Fruit fly (Drosophila melanogaster) whole organism, embryonic: ENCODE measurements around the gene CG8097.

Experiments
- Aef1 ChIP-seq: fragments of 200-800 bp; sonication (Bioruptor generic); IDR thresholded peaks from 3 replicates; pipeline ENCODE4 v1.3.6; 2022; ENCODE audit warnings: missing biosample characterization, missing genetic modification characterization
- CG12299 ChIP-seq: fragments of 200-800 bp; sonication (Bioruptor generic); optimal IDR thresholded peaks from 2 replicates; lab custom pipeline; 2018; ENCODE audit warnings: missing biosample characterization, mild to moderate bottlenecking, missing genetic modification characterization
- CG16779 ChIP-seq: fragments of 200-800 bp; sonication (Bioruptor generic); IDR thresholded peaks from 2 replicates; pipeline ENCODE4 v1.3.6; 2022; ENCODE audit warnings: missing biosample characterization, missing genetic modification characterization
- CG16813 ChIP-seq: fragments of 200-800 bp; sonication (Bioruptor generic); IDR thresholded peaks from 3 replicates; pipeline ENCODE4 v1.3.6; 2022; ENCODE audit warnings: missing biosample characterization, missing genetic modification characterization; ENCODE audit not compliant: partially characterized antibody
- CG18599 ChIP-seq: fragments of 200-800 bp; sonication (Bioruptor generic); optimal IDR thresholded peaks from 3 replicates; lab custom pipeline; 2017; ENCODE audit warnings: missing biosample characterization, missing genetic modification characterization, mild to moderate bottlenecking, moderate library complexity, missing genetic modification reagents
- CG2116 ChIP-seq: fragments of 200-800 bp; sonication (Bioruptor generic); optimal IDR thresholded peaks from 3 replicates; lab custom pipeline; 2018; ENCODE audit warnings: missing biosample characterization, mild to moderate bottlenecking, missing genetic modification characterization
- CG2678 ChIP-seq: fragments of 200-800 bp; sonication (Bioruptor generic); optimal IDR thresholded peaks from 3 replicates; lab custom pipeline; 2019; ENCODE audit warnings: missing biosample characterization, mild to moderate bottlenecking, missing genetic modification characterization, moderate library complexity
- CG30403 ChIP-seq: fragments of 200-800 bp; sonication (Bioruptor generic); optimal IDR thresholded peaks from 3 replicates; lab custom pipeline; 2016; ENCODE audit warnings: missing biosample characterization, missing genetic modification characterization
- CG34224 ChIP-seq: fragments of 200-800 bp; sonication (Bioruptor generic); IDR thresholded peaks from 3 replicates; pipeline ENCODE4 v1.3.6; 2022; ENCODE audit warnings: missing biosample characterization, missing genetic modification characterization; ENCODE audit not compliant: partially characterized antibody
- CG34376 ChIP-seq: fragments of 200-800 bp; sonication (Bioruptor generic); optimal IDR thresholded peaks from 2 replicates; lab custom pipeline; 2018; ENCODE audit warnings: missing biosample characterization, mild to moderate bottlenecking, missing genetic modification characterization
- CG43689 ChIP-seq: fragments of 200-800 bp; sonication (Bioruptor generic); IDR thresholded peaks from 2 replicates; pipeline ENCODE4 v1.3.6; 2022; ENCODE audit warnings: missing biosample characterization, missing genetic modification characterization
- CG4820 ChIP-seq: fragments of 200-800 bp; sonication (Bioruptor generic); optimal IDR thresholded peaks from 3 replicates; lab custom pipeline; 2016; ENCODE audit warnings: missing biosample characterization, missing genetic modification characterization
- CG6683 ChIP-seq: fragments of 200-800 bp; sonication (Bioruptor generic); optimal IDR thresholded peaks from 2 replicates; lab custom pipeline; 2017; ENCODE audit warnings: missing biosample characterization, mild to moderate bottlenecking, missing genetic modification characterization, missing genetic modification reagents
- CG7786 ChIP-seq: fragments of 200-800 bp; sonication (Bioruptor generic); optimal IDR thresholded peaks from 2 replicates; lab custom pipeline; 2016; ENCODE audit warnings: missing biosample characterization, missing genetic modification characterization
- CG8765 ChIP-seq: fragments of 200-800 bp; sonication (Bioruptor generic); IDR thresholded peaks from 2 replicates; pipeline ENCODE4 v1.3.6; 2022; ENCODE audit warnings: missing biosample characterization, missing genetic modification characterization
- Camta ChIP-seq: fragments of 200-800 bp; sonication (Bioruptor generic); optimal IDR thresholded peaks from 2 replicates; lab custom pipeline; 2016; ENCODE audit warnings: missing biosample characterization, missing genetic modification characterization
- Dek ChIP-seq: fragments of 200-800 bp; sonication (Bioruptor generic); optimal IDR thresholded peaks from 3 replicates; lab custom pipeline; 2019; ENCODE audit warnings: missing biosample characterization, mild to moderate bottlenecking, missing genetic modification characterization, moderate library complexity
- Dfd ChIP-seq, 2 experiments: fragments of >200 bp; optimal IDR thresholded peaks; 2 replicates each; lab custom pipeline; 2017; ENCODE audit warnings: missing biosample characterization in 2 of 2, missing genetic modification characterization in 2 of 2
- Drgx ChIP-seq: fragments of 200-800 bp; sonication (Bioruptor generic); IDR thresholded peaks from 2 replicates; pipeline ENCODE4 v1.3.6; 2022; ENCODE audit warnings: missing biosample characterization, missing genetic modification characterization
- Eip74EF ChIP-seq, 2 experiments: fragments of 200-800 bp in 1 of 2; fragments of >200 bp in 1 of 2; sonication (Bioruptor generic) in 1 of 2; optimal IDR thresholded peaks; 2 replicates each; lab custom pipeline; 2017 to 2019; ENCODE audit warnings: missing biosample characterization in 2 of 2, missing genetic modification characterization in 2 of 2, mild to moderate bottlenecking in 1 of 2, moderate library complexity in 1 of 2
- GATAe ChIP-seq: fragments of 200-800 bp; sonication (Bioruptor generic); conservative IDR thresholded peaks from 2 replicates; pipeline ENCODE4 v1.3.6; 2022; ENCODE audit warnings: missing biosample characterization, missing genetic modification characterization
- Gug ChIP-seq: fragments of 200-800 bp; sonication (Bioruptor generic); IDR thresholded peaks from 4 replicates; pipeline ENCODE4 v1.3.6; 2022; ENCODE audit warnings: missing biosample characterization, missing genetic modification characterization
- Hand ChIP-seq: fragments of 200-800 bp; sonication (Bioruptor generic); optimal IDR thresholded peaks from 2 replicates; lab custom pipeline; 2017; ENCODE audit warnings: mild to moderate bottlenecking, missing biosample characterization, missing genetic modification reagents, missing genetic modification characterization
- HmgZ ChIP-seq: fragments of 200-800 bp; sonication (Bioruptor generic); optimal IDR thresholded peaks from 2 replicates; lab custom pipeline; 2018; ENCODE audit warnings: missing biosample characterization, mild to moderate bottlenecking, missing genetic modification characterization
- Hr39 ChIP-seq: fragments of >200 bp; optimal IDR thresholded peaks from 2 replicates; lab custom pipeline; 2017
- Kr ChIP-seq: fragments of 200-800 bp; sonication (Bioruptor generic); optimal IDR thresholded peaks from 2 replicates; lab custom pipeline; 2017; ENCODE audit warnings: missing biosample characterization, mild to moderate bottlenecking, missing genetic modification characterization
- Myb ChIP-seq: fragments of 200-800 bp; sonication (Bioruptor generic); optimal IDR thresholded peaks from 2 replicates; lab custom pipeline; 2016; ENCODE audit warnings: missing biosample characterization, missing genetic modification characterization
- Nf-YB ChIP-seq: fragments of 200-800 bp; sonication (Bioruptor generic); optimal IDR thresholded peaks from 3 replicates; lab custom pipeline; 2019; ENCODE audit warnings: missing biosample characterization, mild to moderate bottlenecking, missing genetic modification characterization, moderate library complexity
- Six4 ChIP-seq: fragments of 200-800 bp; sonication (Bioruptor generic); optimal IDR thresholded peaks from 2 replicates; lab custom pipeline; 2016; ENCODE audit warnings: missing biosample characterization, missing genetic modification characterization
- Tbp ChIP-seq: fragments of >200 bp; optimal IDR thresholded peaks from 2 replicates; lab custom pipeline; 2018; ENCODE audit warnings: missing biosample characterization, missing genetic modification characterization
- Trl ChIP-seq, 3 experiments: fragments of >200 bp in 2 of 3; fragments of 200-800 bp in 1 of 3; sonication (Bioruptor generic) in 1 of 3; optimal IDR thresholded peaks; 2 replicates in 1 of 3; 3 replicates in 2 of 3; lab custom pipeline; 2016 to 2017; ENCODE audit warnings: missing biosample characterization in 1 of 3, missing genetic modification characterization in 1 of 3
- Vsx1 ChIP-seq: fragments of 200-800 bp; sonication (Bioruptor generic); optimal IDR thresholded peaks from 2 replicates; lab custom pipeline; 2017; ENCODE audit warnings: missing biosample characterization, mild to moderate bottlenecking, missing genetic modification characterization, missing genetic modification reagents
- ara ChIP-seq: fragments of 200-800 bp; sonication (Bioruptor generic); IDR thresholded peaks from 2 replicates; pipeline ENCODE4 v1.3.6; 2022; ENCODE audit warnings: missing biosample characterization, missing genetic modification characterization
- bbx ChIP-seq: fragments of 200-800 bp; sonication (Bioruptor generic); IDR thresholded peaks from 2 replicates; pipeline ENCODE4 v1.3.6; 2022; ENCODE audit warnings: missing biosample characterization, missing genetic modification characterization; ENCODE audit not compliant: partially characterized antibody
- dati ChIP-seq: fragments of 200-800 bp; sonication (Bioruptor generic); IDR thresholded peaks from 2 replicates; pipeline ENCODE4 v1.3.6; 2022; ENCODE audit warnings: missing biosample characterization, missing genetic modification characterization
- dimm ChIP-seq: fragments of 200-800 bp; sonication (Bioruptor generic); IDR thresholded peaks from 2 replicates; pipeline ENCODE4 v1.3.6; 2022; ENCODE audit warnings: missing biosample characterization, missing genetic modification characterization
- fd64A ChIP-seq: fragments of 200-800 bp; sonication (Bioruptor generic); optimal IDR thresholded peaks from 3 replicates; lab custom pipeline; 2018; ENCODE audit warnings: missing biosample characterization, mild to moderate bottlenecking, missing genetic modification characterization
- grau ChIP-seq: fragments of 200-800 bp; optimal IDR thresholded peaks from 3 replicates; lab custom pipeline; 2019; ENCODE audit warnings: missing biosample characterization, mild to moderate bottlenecking, missing genetic modification characterization, moderate library complexity
- insv ChIP-seq, 2 experiments: fragments of 200-800 bp; sonication (Bioruptor generic); optimal IDR thresholded peaks; 3 replicates each; lab custom pipeline; 2016 to 2018; ENCODE audit warnings: missing biosample characterization in 2 of 2, missing genetic modification characterization in 2 of 2
- jing ChIP-seq: fragments of 200-800 bp; sonication (Bioruptor generic); optimal IDR thresholded peaks from 2 replicates; lab custom pipeline; 2018; ENCODE audit warnings: missing biosample characterization, mild to moderate bottlenecking, missing genetic modification characterization
- jumu ChIP-seq: fragments of 200-800 bp; sonication (Bioruptor generic); optimal IDR thresholded peaks from 3 replicates; lab custom pipeline; 2016; ENCODE audit warnings: missing biosample characterization, missing genetic modification characterization
- ken ChIP-seq: fragments of 200-800 bp; sonication (Bioruptor generic); IDR thresholded peaks from 3 replicates; pipeline ENCODE4 v1.3.6; 2022; ENCODE audit warnings: missing biosample characterization, missing genetic modification characterization
- odd ChIP-seq: fragments of 200-800 bp; sonication (Bioruptor generic); optimal IDR thresholded peaks from 2 replicates; lab custom pipeline; 2017; ENCODE audit warnings: missing biosample characterization, mild to moderate bottlenecking, missing genetic modification characterization
- otp ChIP-seq: fragments of 200-800 bp; sonication (Bioruptor generic); IDR thresholded peaks from 3 replicates; pipeline ENCODE4, ENCODE4 v1.3.6; 2022; ENCODE audit warnings: missing biosample characterization, missing genetic modification characterization
- pho ChIP-seq: fragments of 200-800 bp; sonication (Bioruptor generic); optimal IDR thresholded peaks from 2 replicates; lab custom pipeline; 2016; ENCODE audit warnings: missing biosample characterization, missing genetic modification characterization
- sc ChIP-seq, 3 experiments: fragments of >200 bp in 2 of 3; fragments of 200-800 bp in 1 of 3; sonication (Bioruptor generic) in 1 of 3; optimal IDR thresholded peaks; 2 replicates in 2 of 3; 3 replicates in 1 of 3; lab custom pipeline; 2017; ENCODE audit warnings: mild to moderate bottlenecking in 1 of 3, missing biosample characterization in 1 of 3, missing genetic modification characterization in 1 of 3, missing genetic modification reagents in 1 of 3
- trem ChIP-seq: fragments of 200-800 bp; optimal IDR thresholded peaks from 3 replicates; lab custom pipeline; 2019; ENCODE audit warnings: missing biosample characterization, mild to moderate bottlenecking, missing genetic modification characterization, moderate library complexity
- vvl ChIP-seq: fragments of 200-800 bp; sonication (Bioruptor generic); IDR thresholded peaks from 2 replicates; pipeline ENCODE4 v1.3.6; 2022; ENCODE audit warnings: missing biosample characterization, missing genetic modification characterization

The CG8097 gene

DNA sequence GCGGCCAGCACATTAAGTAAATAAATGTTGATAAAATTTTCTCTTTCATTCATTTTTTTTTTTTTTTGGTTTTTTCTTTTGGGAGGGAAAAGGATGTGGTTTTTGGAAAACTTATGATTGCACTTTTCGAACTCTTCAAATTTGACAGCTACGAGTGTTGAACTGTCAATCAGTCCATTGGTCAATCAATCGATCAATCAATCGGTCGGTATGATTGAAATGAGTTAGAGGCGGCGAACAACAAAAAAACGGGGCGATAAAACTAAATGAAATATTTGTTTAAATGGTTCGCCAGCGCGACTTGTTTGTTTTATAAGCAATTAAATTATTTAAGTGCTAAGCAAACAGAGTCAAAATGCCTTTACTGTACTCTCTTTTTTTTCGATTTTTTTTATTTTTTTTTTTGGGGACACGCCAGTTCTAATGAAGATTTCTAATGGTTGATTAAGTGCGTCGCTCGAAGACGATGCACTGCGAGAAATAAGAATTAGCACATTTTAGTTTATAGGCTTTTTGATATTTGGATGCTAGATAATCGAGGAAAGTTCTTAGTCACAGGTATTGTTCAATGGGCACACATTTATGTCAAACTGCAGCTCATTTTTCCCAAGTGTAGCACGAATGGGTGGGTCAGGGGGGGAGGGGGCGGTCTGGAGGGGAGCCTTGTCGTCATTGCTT, 36.1 kb downstream of the CG8097 start (continued):
- TF ChIP-seq ara (GFP tag; lab: Robert Waterston, UW) (peak; percentile 71; the same call in 1 of the 2 replicates), Six4 (GFP tag; lab: Kevin White, UChicago) (peak; percentile 87), Tbp (GFP tag; lab: Kevin White, UChicago) (no peak), sc (optimal IDR thresholded peaks at IDR 0.05; lab: Kevin White, UChicago) (no peak), sc (GFP tag; optimal IDR thresholded peaks at IDR 0.05; lab: Kevin White, UChicago) (peak; percentile 79), Hr39 (no peak), CG18599 (GFP tag; lab: Kevin White, UChicago) (peak; percentile 80), Myb (GFP tag; lab: Kevin White, UChicago) (peak; percentile 37), CG30403 (GFP tag; lab: Kevin White, UChicago) (peak; percentile 85), Camta (GFP tag; lab: Kevin White, UChicago) (peak; percentile 68), ken (peak; percentile 83), CG34224 (no peak), jumu (GFP tag; lab: Kevin White, UChicago) (peak; percentile 77), insv (GFP tag; optimal IDR thresholded peaks at IDR 0.05; lab: Kevin White, UChicago) (no peak), CG43689 (GFP tag; lab: Robert Waterston, UW) (peak; percentile 57), grau (tag; lab: Kevin White, UChicago) (peak; percentile 79), Kr (GFP tag; lab: Kevin White, UChicago) (no peak), Gug (GFP tag; lab: Robert Waterston, UW) (peak; percentile 83), otp (GFP tag; lab: Robert Waterston, UW) (peak; percentile 80; the same call in 2 of the 3 replicates), CG12299 (tag; lab: Kevin White, UChicago) (peak; percentile 45), CG2678 (tag; lab: Kevin White, UChicago) (peak; percentile 81), Dfd (GFP tag; optimal IDR thresholded peaks at IDR 0.05; lab: Kevin White, UChicago) (no peak), Trl (optimal IDR thresholded peaks at IDR 0.05; lab: Kevin White, UChicago) (no peak), Trl (GFP tag; optimal IDR thresholded peaks at IDR 0.05; lab: Kevin White, UChicago) (peak; percentile 74), pho (GFP tag; lab: Kevin White, UChicago) (peak; percentile 57), CG2116 (GFP tag; lab: Kevin White, UChicago) (peak; percentile 15), Dek (tag; lab: Kevin White, UChicago) (peak; percentile 61), CG34376 (GFP tag; lab: Kevin White, UChicago) (no peak), fd64A (GFP tag; lab: Kevin White, UChicago) (peak; percentile 69), CG16813 (GFP tag; lab: Robert Waterston, UW) (no peak), CG16779 (0 out of 2 replicates have a peak, but pooled peaks have one; percentile 38), bbx (GFP tag; lab: Robert Waterston, UW) (no peak), CG8765 (GFP tag; lab: Robert Waterston, UW) (no peak), Eip74EF (GFP tag; optimal IDR thresholded peaks at IDR 0.05; lab: Kevin White, UChicago) (peak in 1 of 2 experiments; percentile 61), dimm (GFP tag; lab: Robert Waterston, UW) (peak; percentile 78), CG4820 (GFP tag; lab: Kevin White, UChicago) (peak; percentile 84), HmgZ (tag; lab: Kevin White, UChicago) (peak; percentile 60), CG6683 (GFP tag; lab: Kevin White, UChicago) (peak; percentile 12), Hand (GFP tag; lab: Kevin White, UChicago) (peak; percentile 30), vvl (GFP tag; lab: Robert Waterston, UW) (peak; percentile 83), trem (peak; percentile 63), Drgx (peak; percentile 57; the same call in 1 of the 2 replicates), Vsx1 (GFP tag; lab: Kevin White, UChicago) (peak; percentile 50), dati (GFP tag; lab: Robert Waterston, UW) (0 out of 2 replicates have a peak, but pooled peaks have one; percentile 20), Aef1 (GFP tag; lab: Robert Waterston, UW) (peak; percentile 78), GATAe (GFP tag; lab: Robert Waterston, UW) (peak; percentile 58; the same call in 1 of the 2 replicates), odd (GFP tag; lab: Kevin White, UChicago) (peak; percentile 56), CG7786 (GFP tag; lab: Kevin White, UChicago) (peak; percentile 77), jing (GFP tag; lab: Kevin White, UChicago) (peak; percentile 79), Nf-YB (peak; percentile 62)
